Fruit fly (Drosophila melanogaster): ENCODE measurements around the gene CG6000.

- TF ChIP-seq psq (optimal IDR thresholded peaks at IDR 0.05): no peak
- no peak for TF ChIP-seq EcR (GFP tag; optimal IDR thresholded peaks at IDR 0.05)
- TF ChIP-seq usp (GFP tag; optimal IDR thresholded peaks at IDR 0.05): no peak
- TF ChIP-seq pan (optimal IDR thresholded peaks at IDR 0.05): no peak
Observed at dm6 chr3R:24006449-24007159, 47.6 kb upstream of the CG6000 start.
